Fruit fly (Drosophila melanogaster): ENCODE results near the gene CG6231.

CG6231 gene

dm6 chr3R:19632685-19633116 lies at the start of gene CG6231:
Gene CG6231, minus strand, starts transcription at chr3R:19632718.
- TF ChIP-seq brk (GFP tag; optimal IDR thresholded peaks at IDR 0.05) (no peak), N (GFP tag; optimal IDR thresholded peaks at IDR 0.05) (no peak), tai (GFP tag; optimal IDR thresholded peaks at IDR 0.05) (no peak), Hnf4 (GFP tag; optimal IDR thresholded peaks at IDR 0.05) (no peak), h (GFP tag; optimal IDR thresholded peaks at IDR 0.05) (peak; percentile 34), dl (GFP tag; optimal IDR thresholded peaks at IDR 0.05; ENCODE audit: insufficient read depth in 1 of 2, partially characterized antibody in 2 of 2) (peak; percentile 11 to 26), Vsx2 (GFP tag; optimal IDR thresholded peaks at IDR 0.05; ENCODE audit: partially characterized antibody) (peak; percentile 44), Dif (GFP tag; optimal IDR thresholded peaks at IDR 0.05; ENCODE audit: partially characterized antibody) (peak; percentile 63), dsf (GFP tag; optimal IDR thresholded peaks at IDR 0.05; ENCODE audit: borderline replicate concordance) (no peak), sv (GFP tag; optimal IDR thresholded peaks at IDR 0.05) (no peak), Dfd (GFP tag; optimal IDR thresholded peaks at IDR 0.05) (no peak), Sp1 (GFP tag; optimal IDR thresholded peaks at IDR 0.05) (no peak), pan (optimal IDR thresholded peaks at IDR 0.05) (no peak), ey (GFP tag; optimal IDR thresholded peaks at IDR 0.05) (no peak), fru (GFP tag; optimal IDR thresholded peaks at IDR 0.05) (no peak), sage (GFP tag; optimal IDR thresholded peaks at IDR 0.05) (no peak)

dm6 chr3R:19679832-19680231 lies 47.3 kb upstream of the CG6231 start:
- TF ChIP-seq Dif (GFP tag; optimal IDR thresholded peaks at IDR 0.05; ENCODE audit: partially characterized antibody), result no peak
- TF ChIP-seq Dfd (GFP tag; optimal IDR thresholded peaks at IDR 0.05), result peak; percentile 51

- TF ChIP-seq ey (GFP tag; optimal IDR thresholded peaks at IDR 0.05) (peak; percentile 30), br (GFP tag; optimal IDR thresholded peaks at IDR 0.05) (peak; percentile 8), h (GFP tag; optimal IDR thresholded peaks at IDR 0.05) (peak; percentile 28), foxo (GFP tag; optimal IDR thresholded peaks at IDR 0.05) (peak in 1 of 2 experiments; percentile 32), fru (GFP tag; optimal IDR thresholded peaks at IDR 0.05) (no peak), dmrt93B (GFP tag; optimal IDR thresholded peaks at IDR 0.05) (no peak)
These were observed 40.4 kb upstream of the CG6231 start for dm6 chr3R:19672905-19673304.

- TF ChIP-seq woc (GFP tag; optimal IDR thresholded peaks at IDR 0.05), result no peak
- TF ChIP-seq ey (GFP tag; optimal IDR thresholded peaks at IDR 0.05), result no peak
- TF ChIP-seq GATAd (GFP tag; optimal IDR thresholded peaks at IDR 0.05), result no peak
- TF ChIP-seq lola (GFP tag; optimal IDR thresholded peaks at IDR 0.05), result no peak
- TF ChIP-seq Jra (GFP tag; optimal IDR thresholded peaks at IDR 0.05), result no peak
- no peak for TF ChIP-seq h (GFP tag; optimal IDR thresholded peaks at IDR 0.05)
- no peak for TF ChIP-seq dsf (GFP tag; optimal IDR thresholded peaks at IDR 0.05; ENCODE audit: borderline replicate concordance)
- TF ChIP-seq Hnf4 (GFP tag; optimal IDR thresholded peaks at IDR 0.05), result no peak
- TF ChIP-seq Rel (GFP tag; optimal IDR thresholded peaks at IDR 0.05), result no peak
- TF ChIP-seq Rel (tag; optimal IDR thresholded peaks at IDR 0.05), result no peak
- no peak for TF ChIP-seq N (GFP tag; optimal IDR thresholded peaks at IDR 0.05)
- TF ChIP-seq usp (GFP tag; optimal IDR thresholded peaks at IDR 0.05), result no peak
- TF ChIP-seq CG9705 (GFP tag; optimal IDR thresholded peaks at IDR 0.05), result no peak
- TF ChIP-seq Hr78 (GFP tag; optimal IDR thresholded peaks at IDR 0.05), result no peak
- no peak for TF ChIP-seq Vsx2 (GFP tag; optimal IDR thresholded peaks at IDR 0.05; ENCODE audit: partially characterized antibody)
These were observed 39.6 kb upstream of the CG6231 start for dm6 chr3R:19672136-19672535.

dm6 chr3R:19671223-19671991 lies 38.9 kb upstream of the CG6231 start, which contains the start of gene Naam:
Gene Naam, plus strand, starts transcription at chr3R:19671450.
- TF ChIP-seq Jra (GFP tag; optimal IDR thresholded peaks at IDR 0.05) (peak; percentile 68), jim (GFP tag; optimal IDR thresholded peaks at IDR 0.05) (no peak), dmrt93B (GFP tag; optimal IDR thresholded peaks at IDR 0.05) (peak; percentile 28), Hr78 (GFP tag; optimal IDR thresholded peaks at IDR 0.05) (no peak), Hnf4 (GFP tag; optimal IDR thresholded peaks at IDR 0.05) (peak; percentile 74), sage (GFP tag; optimal IDR thresholded peaks at IDR 0.05) (peak; percentile 72), HLH106 (tag; optimal IDR thresholded peaks at IDR 0.05) (peak; percentile 58), woc (GFP tag; optimal IDR thresholded peaks at IDR 0.05) (peak; percentile 57), OdsH (GFP tag; optimal IDR thresholded peaks at IDR 0.05) (peak; percentile 81), Abd-B (GFP tag; optimal IDR thresholded peaks at IDR 0.05) (no peak), CG32264 (GFP tag; optimal IDR thresholded peaks at IDR 0.05) (peak; percentile 54), CG9705 (GFP tag; optimal IDR thresholded peaks at IDR 0.05) (peak; percentile 4), usp (GFP tag; optimal IDR thresholded peaks at IDR 0.05) (no peak), h (GFP tag; optimal IDR thresholded peaks at IDR 0.05) (peak; percentile 84), sv (GFP tag; optimal IDR thresholded peaks at IDR 0.05) (peak; percentile 62), Mio (GFP tag; optimal IDR thresholded peaks at IDR 0.05) (no peak), brk (GFP tag; optimal IDR thresholded peaks at IDR 0.05) (peak; percentile 70), fru (GFP tag; optimal IDR thresholded peaks at IDR 0.05) (peak; percentile 76), lola (GFP tag; optimal IDR thresholded peaks at IDR 0.05) (no peak), Sp1 (GFP tag; optimal IDR thresholded peaks at IDR 0.05) (peak; percentile 52), rgr (GFP tag; optimal IDR thresholded peaks at IDR 0.05) (peak; percentile 83), GATAd (GFP tag; optimal IDR thresholded peaks at IDR 0.05) (no peak), Myc (optimal IDR thresholded peaks at IDR 0.05) (no peak), Vsx2 (GFP tag; optimal IDR thresholded peaks at IDR 0.05; ENCODE audit: partially characterized antibody) (no peak), CrebA (GFP tag; optimal IDR thresholded peaks at IDR 0.05; ENCODE audit: borderline replicate concordance) (no peak), Dfd (GFP tag; optimal IDR thresholded peaks at IDR 0.05) (no peak), dsf (GFP tag; optimal IDR thresholded peaks at IDR 0.05; ENCODE audit: borderline replicate concordance) (peak; percentile 42), N (GFP tag; optimal IDR thresholded peaks at IDR 0.05) (no peak), Rel (GFP tag; optimal IDR thresholded peaks at IDR 0.05) (no peak), Rel (tag; optimal IDR thresholded peaks at IDR 0.05) (no peak), dl (GFP tag; optimal IDR thresholded peaks at IDR 0.05; ENCODE audit: insufficient read depth in 1 of 2, partially characterized antibody in 2 of 2) (no peak)
